Worm (Caenorhabditis elegans) whole organism, early embryonic: ENCODE measurements around the gene ZC250.5.

Experiments
- B0310.2 ChIP-seq: sonication (generic microtip); optimal IDR thresholded peaks from 2 replicates; lab custom pipeline; 2016; ENCODE audit warnings: mild to moderate bottlenecking, missing genetic modification characterization, missing compliant biosample characterization
- F13C5.2 ChIP-seq: sonication (generic microtip); optimal IDR thresholded peaks from 2 replicates; lab custom pipeline; 2017; ENCODE audit warnings: mild to moderate bottlenecking, missing genetic modification characterization, inconsistent platforms, missing compliant biosample characterization
- aly-1 ChIP-seq: sonication (generic microtip); optimal IDR thresholded peaks from 2 replicates; lab custom pipeline; 2016; ENCODE audit warnings: missing genetic modification characterization, missing compliant biosample characterization
- ama-1 ChIP-seq: fragments of 150-350 bp; optimal IDR thresholded peaks from 2 replicates; lab custom pipeline; 2014
- ceh-13 ChIP-seq: fragments of 200-800 bp; sonication (Bioruptor generic); optimal IDR thresholded peaks from 2 replicates; lab custom pipeline; 2018; ENCODE audit warnings: mild to moderate bottlenecking, missing genetic modification characterization, missing compliant biosample characterization
- ceh-36 ChIP-seq: sonication (generic microtip); optimal IDR thresholded peaks from 2 replicates; lab custom pipeline; 2016; ENCODE audit warnings: missing genetic modification characterization, inconsistent platforms, missing compliant biosample characterization
- ets-7 ChIP-seq: sonication (generic microtip); optimal IDR thresholded peaks from 2 replicates; lab custom pipeline; 2016; ENCODE audit warnings: missing genotype, missing genetic modification characterization, missing compliant biosample characterization
- flt-1 ChIP-seq: fragments of 200-800 bp; sonication (Bioruptor generic); IDR thresholded peaks from 2 replicates; pipeline ENCODE4 v1.3.6; 2022; ENCODE audit warnings: missing genetic modification characterization, missing compliant biosample characterization
- hmbx-1 ChIP-seq: sonication (generic microtip); optimal IDR thresholded peaks from 2 replicates; lab custom pipeline; 2016; ENCODE audit warnings: mild to moderate bottlenecking, missing genetic modification characterization, missing compliant biosample characterization
- hmg-4 ChIP-seq: fragments of 200-800 bp; sonication (Bioruptor generic); optimal IDR thresholded peaks from 2 replicates; lab custom pipeline; 2018; ENCODE audit warnings: mild to moderate bottlenecking, missing genetic modification characterization, missing compliant biosample characterization
- hnd-1 ChIP-seq: sonication (generic microtip); optimal IDR thresholded peaks from 2 replicates; lab custom pipeline; 2016; ENCODE audit warnings: missing genetic modification characterization, missing compliant biosample characterization
- pes-1 ChIP-seq: fragments of 200-800 bp; sonication (Bioruptor generic); IDR thresholded peaks from 2 replicates; pipeline ENCODE4 v1.3.6; 2022; ENCODE audit warnings: missing genetic modification reagents, missing genetic modification characterization, missing compliant biosample characterization
- scrt-1 ChIP-seq: fragments of 200-800 bp; sonication (Bioruptor generic); IDR thresholded peaks from 2 replicates; pipeline ENCODE4 v1.3.6; 2022; ENCODE audit warnings: missing genetic modification characterization, missing compliant biosample characterization
- sea-1 ChIP-seq: fragments of 200-800 bp; sonication (Bioruptor generic); conservative IDR thresholded peaks from 2 replicates; pipeline ENCODE4 v1.3.6; 2022; ENCODE audit warnings: missing genetic modification characterization, missing compliant biosample characterization
- tbx-11 ChIP-seq: fragments of 200-800 bp; sonication (Bioruptor generic); IDR thresholded peaks from 2 replicates; pipeline ENCODE4 v1.3.6; 2022; ENCODE audit warnings: missing genetic modification characterization, missing compliant biosample characterization
- tbx-37 ChIP-seq: fragments of 200-800 bp; sonication (Bioruptor generic); conservative IDR thresholded peaks from 2 replicates; pipeline ENCODE4 v1.3.6; 2022; ENCODE audit warnings: missing genetic modification reagents, missing genetic modification characterization, missing compliant biosample characterization
- tra-4 ChIP-seq: sonication (generic microtip); optimal IDR thresholded peaks from 2 replicates; lab custom pipeline; 2017; ENCODE audit warnings: missing genetic modification characterization, missing compliant biosample characterization

The ZC250.5 gene

ce11 chrV:5780713-5781360 lies 24.7 kb upstream of the ZC250.5 start, which contains the start of gene F44E7.5:
F44E7.5 (minus strand) TSS chrV:5780922.
- TF ChIP-seq ceh-13 (GFP tag; lab: Kevin White, UChicago) (no peak), sea-1 (GFP tag; lab: Robert Waterston, UW) (no peak), hmbx-1 (no peak), aly-1 (tag; lab: Kevin White, UChicago) (no peak), hmg-4 (no peak), flt-1 (GFP tag; lab: Robert Waterston, UW) (no peak), ceh-36 (tag; lab: Kevin White, UChicago) (no peak), ets-7 (tag; lab: Kevin White, UChicago) (no peak), pes-1 (GFP tag; lab: Robert Waterston, UW) (no peak), B0310.2 (tag; lab: Kevin White, UChicago) (no peak), tra-4 (tag; lab: Kevin White, UChicago) (no peak), scrt-1 (GFP tag; lab: Robert Waterston, UW) (no peak), ama-1 (lab: Kevin White, UChicago) (no peak), tbx-37 (no peak), hnd-1 (no peak), tbx-11 (GFP tag; lab: Robert Waterston, UW) (no peak), F13C5.2 (no peak)

ce11 chrV:5782687-5783086 lies 22.9 kb upstream of the ZC250.5 start, which contains the start of gene fbxa-183:
fbxa-183 (minus strand) TSS chrV:5782787.
- no peak for TF ChIP-seq hnd-1
- no peak for TF ChIP-seq tbx-11 (GFP tag; lab: Robert Waterston, UW)
- TF ChIP-seq hmg-4 = no peak
- TF ChIP-seq flt-1 (GFP tag; lab: Robert Waterston, UW) = no peak
- TF ChIP-seq tra-4 (tag; lab: Kevin White, UChicago) = no peak
- TF ChIP-seq ceh-13 (GFP tag; lab: Kevin White, UChicago) = no peak
- TF ChIP-seq hmbx-1 = no peak

ce11 chrV:5785372-5785771 lies 20.2 kb upstream of the ZC250.5 start, which contains the start of gene F44E7.7:
F44E7.7 (minus strand) TSS chrV:5785472.
- TF ChIP-seq hmg-4 (no peak), tra-4 (tag; lab: Kevin White, UChicago) (no peak), sea-1 (GFP tag; lab: Robert Waterston, UW) (no peak), flt-1 (GFP tag; lab: Robert Waterston, UW) (no peak), pes-1 (GFP tag; lab: Robert Waterston, UW) (no peak), aly-1 (tag; lab: Kevin White, UChicago) (no peak), ets-7 (tag; lab: Kevin White, UChicago) (no peak), F13C5.2 (no peak), hnd-1 (no peak), tbx-11 (GFP tag; lab: Robert Waterston, UW) (no peak)

ce11 chrV:5788650-5789049 lies 16.9 kb upstream of the ZC250.5 start:
- TF ChIP-seq scrt-1 (GFP tag; lab: Robert Waterston, UW) (no peak), B0310.2 (tag; lab: Kevin White, UChicago) (no peak)

ce11 chrV:5790497-5791280 lies 14.9 kb upstream of the ZC250.5 start, which contains the start of the genes nhr-142 and F44E7.9:
nhr-142 (minus strand) TSS chrV:5790553.
F44E7.9 (plus strand) TSS chrV:5791230.
- TF ChIP-seq hmg-4 = peak; percentile 67
- no peak for TF ChIP-seq ceh-36 (tag; lab: Kevin White, UChicago)
- TF ChIP-seq F13C5.2 = peak; percentile 64
- TF ChIP-seq ama-1 (lab: Kevin White, UChicago) = no peak
- TF ChIP-seq sea-1 (GFP tag; lab: Robert Waterston, UW) = no peak
- no peak for TF ChIP-seq scrt-1 (GFP tag; lab: Robert Waterston, UW)
- peak; percentile 66 for TF ChIP-seq flt-1 (GFP tag; lab: Robert Waterston, UW)
- no peak for TF ChIP-seq hnd-1
- 0 out of 2 replicates have a peak, but pooled peaks have one; percentile 15 for TF ChIP-seq tbx-37

- TF ChIP-seq hmg-4 = no peak
- TF ChIP-seq ceh-13 (GFP tag; lab: Kevin White, UChicago) = no peak
- TF ChIP-seq F13C5.2 = no peak
- TF ChIP-seq ceh-36 (tag; lab: Kevin White, UChicago) = no peak
- no peak for TF ChIP-seq flt-1 (GFP tag; lab: Robert Waterston, UW)
- no peak for TF ChIP-seq aly-1 (tag; lab: Kevin White, UChicago)
- no peak for TF ChIP-seq tra-4 (tag; lab: Kevin White, UChicago)
- TF ChIP-seq scrt-1 (GFP tag; lab: Robert Waterston, UW) = no peak
- TF ChIP-seq B0310.2 (tag; lab: Kevin White, UChicago) = no peak
- TF ChIP-seq ets-7 (tag; lab: Kevin White, UChicago) = no peak
- TF ChIP-seq sea-1 (GFP tag; lab: Robert Waterston, UW) = no peak
- no peak for TF ChIP-seq ama-1 (lab: Kevin White, UChicago)
- no peak for TF ChIP-seq hnd-1
- TF ChIP-seq tbx-11 (GFP tag; lab: Robert Waterston, UW) = no peak
- TF ChIP-seq hmbx-1 = no peak
These were observed 13.5 kb upstream of the ZC250.5 start, which contains the start of gene ZC250.2 for ce11 chrV:5792031-5792430. ZC250.2 (plus strand) TSS chrV:5792331.

- TF ChIP-seq hmbx-1 (no peak), ceh-13 (GFP tag; lab: Kevin White, UChicago) (no peak), scrt-1 (GFP tag; lab: Robert Waterston, UW) (no peak), hmg-4 (no peak), tra-4 (tag; lab: Kevin White, UChicago) (no peak), B0310.2 (tag; lab: Kevin White, UChicago) (no peak), ets-7 (tag; lab: Kevin White, UChicago) (no peak), F13C5.2 (no peak), sea-1 (GFP tag; lab: Robert Waterston, UW) (no peak), aly-1 (tag; lab: Kevin White, UChicago) (no peak), pes-1 (GFP tag; lab: Robert Waterston, UW) (no peak), ceh-36 (tag; lab: Kevin White, UChicago) (no peak), ama-1 (lab: Kevin White, UChicago) (no peak), flt-1 (GFP tag; lab: Robert Waterston, UW) (no peak), tbx-37 (no peak), tbx-11 (GFP tag; lab: Robert Waterston, UW) (no peak), hnd-1 (no peak)
These were observed 7.4 kb upstream of the ZC250.5 start, which contains the start of gene nstp-3 for ce11 chrV:5798132-5798531. nstp-3 (minus strand) TSS chrV:5798232.
